Fruit fly (Drosophila melanogaster) whole organism, pupa: ENCODE data around the gene hang.
A peak's percentile ranks its signal among the peaks of the same experiment; 100 is the strongest.

ENCODE experiments used
- CG10348 ChIP-seq: fragments of 200-800 bp; sonication (Bioruptor generic); IDR thresholded peaks from 2 replicates; pipeline ENCODE4 v1.3.6; 2022; ENCODE audit warnings: missing biosample characterization, missing genetic modification characterization
- CG12605 ChIP-seq: fragments of 200-800 bp; sonication (Bioruptor generic); IDR thresholded peaks from 2 replicates; pipeline ENCODE4 v1.3.6; 2022; ENCODE audit warnings: missing biosample characterization, missing genetic modification characterization
- CG13204 ChIP-seq: fragments of 200-800 bp; sonication (Bioruptor generic); optimal IDR thresholded peaks from 2 replicates; lab custom pipeline; 2018; ENCODE audit warnings: missing biosample characterization, mild to moderate bottlenecking, missing genetic modification characterization, moderate library complexity
- CG14655 ChIP-seq: fragments of 200-800 bp; sonication (Bioruptor generic); optimal IDR thresholded peaks from 3 replicates; lab custom pipeline; 2017; ENCODE audit warnings: mild to moderate bottlenecking, missing biosample characterization, missing genetic modification reagents, missing genetic modification characterization
- CG15710 ChIP-seq: fragments of 200-800 bp; sonication (Bioruptor generic); optimal IDR thresholded peaks from 2 replicates; lab custom pipeline; 2018; ENCODE audit warnings: missing biosample characterization, mild to moderate bottlenecking, missing genetic modification characterization, moderate library complexity
- CG17806 ChIP-seq: fragments of 200-800 bp; sonication (Bioruptor generic); optimal IDR thresholded peaks from 2 replicates; lab custom pipeline; 2018; ENCODE audit warnings: missing biosample characterization, mild to moderate bottlenecking, missing genetic modification characterization, moderate library complexity
- CG32121 ChIP-seq: fragments of 200-800 bp; sonication (Bioruptor generic); IDR thresholded peaks from 2 replicates; pipeline ENCODE4 v1.3.6; 2022; ENCODE audit warnings: missing biosample characterization, missing genetic modification characterization
- CG34367 ChIP-seq: fragments of 200-800 bp; sonication (Bioruptor generic); optimal IDR thresholded peaks from 2 replicates; lab custom pipeline; 2018; ENCODE audit warnings: missing biosample characterization, mild to moderate bottlenecking, missing genetic modification characterization
- CG4496 ChIP-seq: fragments of 200-800 bp; sonication (Bioruptor generic); IDR thresholded peaks from 3 replicates; pipeline ENCODE4 v1.3.6; 2022; ENCODE audit warnings: missing biosample characterization, missing genetic modification characterization
- CG8159 ChIP-seq: fragments of 200-800 bp; sonication (Bioruptor generic); optimal IDR thresholded peaks from 3 replicates; lab custom pipeline; 2018; ENCODE audit warnings: missing biosample characterization, mild to moderate bottlenecking, missing genetic modification characterization, moderate library complexity
- CG8301 ChIP-seq: fragments of 200-800 bp; sonication (Bioruptor generic); optimal IDR thresholded peaks from 2 replicates; lab custom pipeline; 2018; ENCODE audit warnings: missing biosample characterization, mild to moderate bottlenecking, missing genetic modification characterization
- CG9948 ChIP-seq: fragments of 200-800 bp; sonication (Bioruptor generic); optimal IDR thresholded peaks from 2 replicates; lab custom pipeline; 2018; ENCODE audit warnings: missing biosample characterization, mild to moderate bottlenecking, missing genetic modification characterization, moderate library complexity
- D1 ChIP-seq: fragments of 200-800 bp; sonication (Bioruptor generic); optimal IDR thresholded peaks from 2 replicates; lab custom pipeline; 2018; ENCODE audit warnings: missing biosample characterization, mild to moderate bottlenecking, missing genetic modification characterization, moderate library complexity
- EcR ChIP-seq: fragments of 200-800 bp; sonication (Bioruptor generic); optimal IDR thresholded peaks from 3 replicates; lab custom pipeline; 2019; ENCODE audit warnings: missing biosample characterization, missing genetic modification characterization, mild to moderate bottlenecking, moderate library complexity, missing genetic modification reagents
- Ets98B ChIP-seq: fragments of 200-800 bp; sonication (Bioruptor generic); IDR thresholded peaks from 2 replicates; pipeline ENCODE4 v1.3.6; 2022; ENCODE audit warnings: missing biosample characterization, missing genetic modification characterization
- Pif1A ChIP-seq: fragments of 200-800 bp; sonication (Bioruptor generic); optimal IDR thresholded peaks from 3 replicates; lab custom pipeline; 2016; ENCODE audit warnings: missing biosample characterization, missing genetic modification characterization
- Pif1B ChIP-seq: fragments of 200-800 bp; sonication (Bioruptor generic); optimal IDR thresholded peaks from 3 replicates; lab custom pipeline; 2016; ENCODE audit warnings: missing biosample characterization, missing genetic modification characterization
- Snoo ChIP-seq: fragments of 200-800 bp; sonication (Bioruptor generic); optimal IDR thresholded peaks from 3 replicates; lab custom pipeline; 2017; ENCODE audit warnings: missing biosample characterization, mild to moderate bottlenecking, missing genetic modification characterization, inconsistent platforms
- fd96Ca ChIP-seq: fragments of 200-800 bp; sonication (Bioruptor generic); IDR thresholded peaks from 3 replicates; pipeline ENCODE4 v1.3.6; 2022; ENCODE audit warnings: missing biosample characterization, missing genetic modification characterization
- gl ChIP-seq: fragments of 200-800 bp; sonication (Bioruptor generic); optimal IDR thresholded peaks from 2 replicates; lab custom pipeline; 2018; ENCODE audit warnings: missing biosample characterization, mild to moderate bottlenecking, missing genetic modification characterization
- rn ChIP-seq: fragments of 200-800 bp; sonication (Bioruptor generic); IDR thresholded peaks from 2 replicates; pipeline ENCODE4 v1.3.6; 2022; ENCODE audit warnings: missing biosample characterization, missing genetic modification characterization

Gene hang

DNA sequence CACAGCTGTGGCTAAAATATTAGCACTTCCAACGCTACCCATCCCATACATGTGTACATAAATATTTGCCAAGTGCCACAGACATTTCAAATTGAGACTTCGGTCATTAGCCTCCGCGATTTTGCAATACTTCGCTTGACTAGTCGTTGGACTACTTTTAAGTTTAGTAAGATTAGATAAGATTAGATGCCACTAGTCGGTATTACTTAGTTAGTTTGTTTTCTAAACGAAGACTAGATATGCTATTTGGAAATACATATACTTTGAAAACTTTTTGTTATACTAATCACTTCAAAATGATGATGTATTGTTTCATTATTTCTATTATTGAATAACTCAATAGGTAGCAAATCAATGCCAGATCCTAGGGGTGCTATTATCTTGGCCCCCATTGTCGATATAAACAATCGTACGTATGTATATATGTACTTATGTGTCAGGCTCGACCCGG is 36.7 kb upstream of the hang start:
- TF ChIP-seq Snoo (tag; lab: Kevin White, UChicago) (peak; percentile 2), CG13204 (GFP tag; lab: Kevin White, UChicago) (no peak), CG34367 (tag; lab: Kevin White, UChicago) (peak; percentile 21), CG32121 (GFP tag; lab: Robert Waterston, UW) (0 out of 2 replicates have a peak, but pooled peaks have one; percentile 25), D1 (tag; lab: Kevin White, UChicago) (no peak), EcR (GFP tag; lab: Kevin White, UChicago) (peak; percentile 25), CG8301 (tag; lab: Kevin White, UChicago) (peak; percentile 45), CG12605 (GFP tag; lab: Robert Waterston, UW) (0 out of 2 replicates have a peak, but pooled peaks have one; percentile 25), CG17806 (tag; lab: Kevin White, UChicago) (peak; percentile 5), CG14655 (GFP tag; lab: Kevin White, UChicago) (peak; percentile 66), CG4496 (GFP tag; lab: Robert Waterston, UW) (peak; percentile 58; the same call in 1 of the 3 replicates), CG9948 (tag; lab: Kevin White, UChicago) (peak; percentile 27), CG15710 (tag; lab: Kevin White, UChicago) (peak; percentile 20), fd96Ca (GFP tag; lab: Robert Waterston, UW) (0 out of 3 replicates have a peak, but pooled peaks have one; percentile 16), Pif1A (GFP tag; lab: Kevin White, UChicago) (no peak), CG8159 (tag; lab: Kevin White, UChicago) (peak; percentile 34), rn (GFP tag; lab: Robert Waterston, UW) (no peak), CG10348 (GFP tag; lab: Robert Waterston, UW) (no peak), gl (tag; lab: Kevin White, UChicago) (no peak), Pif1B (peak; percentile 14), Ets98B (no peak)

DNA sequence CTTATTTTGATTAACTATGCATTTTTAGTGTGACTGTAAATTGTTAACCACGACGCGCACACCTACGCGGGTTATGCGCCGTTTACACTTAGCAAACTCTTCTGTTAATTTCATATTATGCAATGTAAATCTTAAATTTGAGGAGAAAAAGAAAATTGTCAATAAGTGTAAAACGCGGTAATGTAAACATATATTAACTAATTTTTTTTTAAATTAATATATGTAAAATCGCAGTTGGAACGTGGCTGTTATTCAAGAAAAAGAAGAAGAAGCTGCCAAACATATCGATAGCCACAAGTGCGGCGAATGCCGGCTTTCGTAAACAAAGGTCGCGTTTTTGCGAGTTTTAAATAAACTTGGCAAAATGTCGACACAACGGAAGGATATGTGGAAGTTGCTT is 31.2 kb upstream of the hang start, which contains the start of the genes TH1 and mei-41:
TH1 (minus strand) TSS at position 42 of the 400 bp plus-strand sequence.
mei-41 (plus strand) TSS at position 302 of the 400 bp plus-strand sequence.
- TF ChIP-seq Pif1B: no peak
- peak; percentile 79 for TF ChIP-seq CG12605 (GFP tag; lab: Robert Waterston, UW)
- no peak for TF ChIP-seq Pif1A (GFP tag; lab: Kevin White, UChicago)
- peak; percentile 87 for TF ChIP-seq CG8159 (tag; lab: Kevin White, UChicago)
- peak; percentile 68 for TF ChIP-seq CG34367 (tag; lab: Kevin White, UChicago)
- peak; percentile 94 for TF ChIP-seq CG32121 (GFP tag; lab: Robert Waterston, UW)
- TF ChIP-seq CG8301 (tag; lab: Kevin White, UChicago): no peak
- peak; percentile 88 for TF ChIP-seq CG15710 (tag; lab: Kevin White, UChicago)
- TF ChIP-seq EcR (GFP tag; lab: Kevin White, UChicago): no peak
- TF ChIP-seq CG10348 (GFP tag; lab: Robert Waterston, UW): peak; percentile 82
- peak; percentile 82 for TF ChIP-seq CG9948 (tag; lab: Kevin White, UChicago)
- peak; percentile 19 for TF ChIP-seq gl (tag; lab: Kevin White, UChicago)
- TF ChIP-seq CG14655 (GFP tag; lab: Kevin White, UChicago): no peak
- no peak for TF ChIP-seq D1 (tag; lab: Kevin White, UChicago)
- TF ChIP-seq CG4496 (GFP tag; lab: Robert Waterston, UW): peak; percentile 93
- peak; percentile 92 for TF ChIP-seq Ets98B
- peak; percentile 91 for TF ChIP-seq fd96Ca (GFP tag; lab: Robert Waterston, UW)
- no peak for TF ChIP-seq Snoo (tag; lab: Kevin White, UChicago)
- no peak for TF ChIP-seq CG13204 (GFP tag; lab: Kevin White, UChicago)
- peak; percentile 87 for TF ChIP-seq rn (GFP tag; lab: Robert Waterston, UW)
- TF ChIP-seq CG17806 (tag; lab: Kevin White, UChicago): peak; percentile 83

DNA sequence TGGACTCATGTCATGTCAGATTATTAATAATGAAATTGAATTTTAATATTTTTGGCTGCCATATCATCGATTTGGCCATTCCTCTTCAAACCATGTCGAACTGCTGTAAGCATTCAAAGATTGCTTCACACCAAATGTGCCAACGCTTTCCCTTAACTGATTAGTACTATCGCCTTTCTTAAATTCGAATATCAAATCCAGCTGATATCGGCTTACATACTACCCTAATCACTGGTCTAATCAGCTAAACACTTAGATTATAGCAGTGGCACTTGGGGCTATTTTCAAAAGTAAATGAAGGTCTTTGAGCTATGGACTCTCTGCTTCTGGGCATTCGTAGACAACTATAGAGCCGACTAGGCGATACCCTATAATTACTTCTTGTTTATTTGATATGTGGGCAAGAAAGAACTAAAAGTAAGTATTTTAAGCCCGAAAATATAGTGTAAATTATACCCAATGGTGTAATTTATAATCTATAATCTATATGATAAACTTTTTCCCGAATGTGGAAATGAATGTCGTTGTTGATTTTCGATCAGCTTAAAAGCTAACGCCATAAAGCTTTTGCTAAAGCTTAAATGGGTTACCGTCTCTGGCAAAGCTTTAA is 18.7 kb upstream of the hang start:
- TF ChIP-seq CG13204 (GFP tag; lab: Kevin White, UChicago) (no peak), CG12605 (GFP tag; lab: Robert Waterston, UW) (peak; percentile 82), CG17806 (tag; lab: Kevin White, UChicago) (peak; percentile 51), CG8159 (tag; lab: Kevin White, UChicago) (peak; percentile 65), fd96Ca (GFP tag; lab: Robert Waterston, UW) (peak; percentile 44; the same call in 1 of the 3 replicates), CG9948 (tag; lab: Kevin White, UChicago) (peak; percentile 47), Pif1B (no peak), rn (GFP tag; lab: Robert Waterston, UW) (0 out of 2 replicates have a peak, but pooled peaks have one; percentile 13), CG34367 (tag; lab: Kevin White, UChicago) (peak; percentile 41), CG32121 (GFP tag; lab: Robert Waterston, UW) (peak; percentile 85), D1 (tag; lab: Kevin White, UChicago) (no peak), CG15710 (tag; lab: Kevin White, UChicago) (no peak), CG4496 (GFP tag; lab: Robert Waterston, UW) (peak; percentile 88), Ets98B (peak; percentile 88), CG10348 (GFP tag; lab: Robert Waterston, UW) (peak; percentile 42; the same call in 1 of the 2 replicates)

DNA sequence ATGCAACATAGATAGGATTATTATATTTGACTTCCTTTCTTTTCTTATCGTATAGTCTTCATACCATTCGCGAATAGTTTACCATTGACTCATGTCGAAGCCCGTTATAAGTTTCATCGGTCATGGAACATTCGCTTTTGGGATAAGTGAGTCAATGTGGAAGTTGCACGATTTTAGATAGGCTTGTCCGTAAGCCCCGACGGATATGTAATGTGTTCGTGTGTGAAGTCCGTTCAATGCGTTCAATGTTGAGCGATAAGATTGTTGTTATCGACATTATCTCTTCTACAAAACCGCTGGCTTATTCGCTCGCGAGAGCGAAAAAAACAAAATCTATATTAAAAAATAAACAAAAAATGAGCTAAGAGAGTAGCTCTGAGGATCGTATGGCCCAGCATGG is 17.8 kb upstream of the hang start, which contains the start of gene CG9981:
CG9981 (minus strand) TSS at position 320 of the 400 bp plus-strand sequence.
- TF ChIP-seq gl (tag; lab: Kevin White, UChicago) (no peak), CG15710 (tag; lab: Kevin White, UChicago) (no peak), CG17806 (tag; lab: Kevin White, UChicago) (no peak), CG13204 (GFP tag; lab: Kevin White, UChicago) (no peak), CG8301 (tag; lab: Kevin White, UChicago) (no peak), D1 (tag; lab: Kevin White, UChicago) (no peak), CG12605 (GFP tag; lab: Robert Waterston, UW) (no peak), CG10348 (GFP tag; lab: Robert Waterston, UW) (no peak), Snoo (tag; lab: Kevin White, UChicago) (no peak)
